Worm (Caenorhabditis elegans): ENCODE measurements around the gene poml-1.

poml-1 gene

ce11 chrX:13722821-13723220 lies at the start of gene poml-1:
Gene poml-1 (minus strand): TSS chrX:13722921.
- TF ChIP-seq snpc-1.1 (tag; optimal IDR thresholded peaks at IDR 0.05; ENCODE audit: insufficient read depth) (no peak), ceh-91 (GFP tag; IDR thresholded peaks at IDR 0.05) (no peak), mcd-1 (GFP tag; IDR thresholded peaks at IDR 0.05) (no peak), snpc-3.4 (tag; optimal IDR thresholded peaks at IDR 0.05) (no peak), T07F8.4 (tag; optimal IDR thresholded peaks at IDR 0.05) (no peak), ztf-3 (GFP tag; optimal IDR thresholded peaks at IDR 0.05) (no peak), F37B4.10 (GFP tag; IDR thresholded peaks at IDR 0.05) (no peak), hmg-1.2 (GFP tag; IDR thresholded peaks at IDR 0.05) (no peak), attf-3 (GFP tag; conservative IDR thresholded peaks at IDR 0.05) (no peak), T26A5.8 (tag; optimal IDR thresholded peaks at IDR 0.05) (no peak), F52B5.7 (tag; optimal IDR thresholded peaks at IDR 0.05) (no peak)

ce11 chrX:13770508-13770978 lies 47.8 kb upstream of the poml-1 start, which contains the start of gene nkb-3:
Gene nkb-3 (minus strand): TSS chrX:13770558.
- TF ChIP-seq ama-1 (optimal IDR thresholded peaks at IDR 0.05), result no peak
- no peak for TF ChIP-seq ama-1 (GFP tag; optimal IDR thresholded peaks at IDR 0.05)
- peak; percentile 5 for TF ChIP-seq lin-40 (tag; optimal IDR thresholded peaks at IDR 0.05)

- TF ChIP-seq ztf-28 (GFP tag; IDR thresholded peaks at IDR 0.05) (no peak), F49E8.2 (tag; optimal IDR thresholded peaks at IDR 0.05; ENCODE audit: insufficient read depth) (no peak), T07F8.4 (tag; optimal IDR thresholded peaks at IDR 0.05) (no peak), B0035.1 (tag; optimal IDR thresholded peaks at IDR 0.05) (no peak), athp-1 (tag; optimal IDR thresholded peaks at IDR 0.05) (no peak), ets-4 (GFP tag; optimal IDR thresholded peaks at IDR 0.05) (no peak), rcor-1 (GFP tag; IDR thresholded peaks at IDR 0.05) (no peak), lin-35 (GFP tag; optimal IDR thresholded peaks at IDR 0.05) (peak in 1 of 3 experiments; percentile 56), cebp-1 (GFP tag; IDR thresholded peaks at IDR 0.05) (no peak), cebp-1 (tag; optimal IDR thresholded peaks at IDR 0.05) (peak; percentile 18), hmg-1.2 (GFP tag; IDR thresholded peaks at IDR 0.05) (no peak), ekl-4 (GFP tag; IDR thresholded peaks at IDR 0.05) (no peak), atf-7 (tag; optimal IDR thresholded peaks at IDR 0.05) (peak; percentile 58), F10E7.11 (tag; optimal IDR thresholded peaks at IDR 0.05) (no peak), hlh-26 (GFP tag; conservative IDR thresholded peaks at IDR 0.05) (no peak), cebp-2 (GFP tag; IDR thresholded peaks at IDR 0.05) (no peak), mel-28 (tag; optimal IDR thresholded peaks at IDR 0.05; ENCODE audit: borderline replicate concordance) (no peak), hmg-20 (GFP tag; IDR thresholded peaks at IDR 0.05) (no peak), aptf-3 (GFP tag; IDR thresholded peaks at IDR 0.05) (no peak), nfyb-1 (GFP tag; IDR thresholded peaks at IDR 0.05) (0 out of 2 replicates have a peak, but pooled peaks have one; percentile 34), lin-40 (tag; optimal IDR thresholded peaks at IDR 0.05) (peak; percentile 40), F55B11.4 (tag; optimal IDR thresholded peaks at IDR 0.05; ENCODE audit: borderline replicate concordance, insufficient read depth) (no peak), lir-1 (GFP tag; conservative IDR thresholded peaks at IDR 0.05) (no peak), F22D6.2 (tag; optimal IDR thresholded peaks at IDR 0.05) (no peak), egl-18 (GFP tag; IDR thresholded peaks at IDR 0.05) (no peak), somi-1 (GFP tag; optimal IDR thresholded peaks at IDR 0.05) (peak; percentile 21), let-607 (tag; optimal IDR thresholded peaks at IDR 0.05) (no peak), Y53F4B.3 (GFP tag; IDR thresholded peaks at IDR 0.05) (no peak), dpl-1 (GFP tag; optimal IDR thresholded peaks at IDR 0.05) (no peak), ceh-79 (tag; optimal IDR thresholded peaks at IDR 0.05) (no peak), tbp1 (GFP tag; optimal IDR thresholded peaks at IDR 0.05) (no peak), K12H6.12 (tag; optimal IDR thresholded peaks at IDR 0.05) (peak; percentile 63), C17E4.6 (GFP tag; IDR thresholded peaks at IDR 0.05) (no peak), bed-1 (GFP tag; IDR thresholded peaks at IDR 0.05) (no peak), attf-6 (GFP tag; IDR thresholded peaks at IDR 0.05) (no peak)
These were observed 45.8 kb upstream of the poml-1 start for ce11 chrX:13768562-13768961.
